Fruit fly (Drosophila melanogaster) whole organism, embryonic: ENCODE results near the gene Gs2.

Source experiments
- CG10274 ChIP-seq: fragments of 200-800 bp; sonication (Bioruptor generic); optimal IDR thresholded peaks from 3 replicates; lab custom pipeline; 2017; ENCODE audit warnings: missing biosample characterization, mild to moderate bottlenecking, missing genetic modification characterization
- CG10654 ChIP-seq: fragments of 200-800 bp; sonication (Bioruptor generic); optimal IDR thresholded peaks from 2 replicates; lab custom pipeline; 2016; ENCODE audit warnings: missing biosample characterization, missing genetic modification characterization
- CG11504 ChIP-seq: fragments of 200-800 bp; sonication (Bioruptor generic); optimal IDR thresholded peaks from 3 replicates; lab custom pipeline; 2019; ENCODE audit warnings: missing biosample characterization, mild to moderate bottlenecking, missing genetic modification characterization, moderate library complexity
- CG15269 ChIP-seq: fragments of 200-800 bp; sonication (Bioruptor generic); optimal IDR thresholded peaks from 2 replicates; lab custom pipeline; 2018; ENCODE audit warnings: missing biosample characterization, mild to moderate bottlenecking, missing genetic modification characterization, moderate library complexity
- CG1603 ChIP-seq: fragments of 200-800 bp; sonication (Bioruptor generic); optimal IDR thresholded peaks from 2 replicates; lab custom pipeline; 2019; ENCODE audit warnings: missing biosample characterization, mild to moderate bottlenecking, missing genetic modification characterization, moderate library complexity
- CG17359 ChIP-seq: fragments of 200-800 bp; sonication (Bioruptor generic); optimal IDR thresholded peaks from 3 replicates; lab custom pipeline; 2018; ENCODE audit warnings: missing biosample characterization, mild to moderate bottlenecking, missing genetic modification characterization, moderate library complexity
- CG17361 ChIP-seq: fragments of 200-800 bp; sonication (Bioruptor generic); IDR thresholded peaks from 3 replicates; pipeline ENCODE4 v1.3.6; 2022; ENCODE audit warnings: missing biosample characterization, missing genetic modification characterization
- CG17612 ChIP-seq: fragments of 200-800 bp; sonication (Bioruptor generic); IDR thresholded peaks from 2 replicates; pipeline ENCODE4 v1.3.6; 2022; ENCODE audit warnings: missing biosample characterization, missing genetic modification characterization
- CG18619 ChIP-seq: fragments of 200-800 bp; sonication (Bioruptor generic); optimal IDR thresholded peaks from 3 replicates; lab custom pipeline; 2017; ENCODE audit warnings: missing biosample characterization, mild to moderate bottlenecking, missing genetic modification characterization
- CG2116 ChIP-seq: fragments of 200-800 bp; sonication (Bioruptor generic); optimal IDR thresholded peaks from 3 replicates; lab custom pipeline; 2018; ENCODE audit warnings: missing biosample characterization, mild to moderate bottlenecking, missing genetic modification characterization
- CG2875 ChIP-seq: fragments of 200-800 bp; sonication (Bioruptor generic); optimal IDR thresholded peaks from 2 replicates; lab custom pipeline; 2017; ENCODE audit warnings: missing biosample characterization, mild to moderate bottlenecking, missing genetic modification characterization, missing genetic modification reagents
- CG3163 ChIP-seq: fragments of 200-800 bp; sonication (Bioruptor generic); optimal IDR thresholded peaks from 3 replicates; lab custom pipeline; 2016; ENCODE audit warnings: missing biosample characterization, missing genetic modification characterization
- CG3726 ChIP-seq: fragments of 200-800 bp; sonication (Bioruptor generic); IDR thresholded peaks from 3 replicates; pipeline ENCODE4, ENCODE4 v1.3.6; 2022; ENCODE audit warnings: missing biosample characterization, missing genetic modification characterization
- CG3995 ChIP-seq: fragments of 200-800 bp; sonication (Bioruptor generic); optimal IDR thresholded peaks from 3 replicates; lab custom pipeline; 2016; ENCODE audit warnings: missing biosample characterization, missing genetic modification characterization
- CG43689 ChIP-seq: fragments of 200-800 bp; sonication (Bioruptor generic); IDR thresholded peaks from 2 replicates; pipeline ENCODE4 v1.3.6; 2022; ENCODE audit warnings: missing biosample characterization, missing genetic modification characterization
- CG4424 ChIP-seq: fragments of 200-800 bp; sonication (Bioruptor generic); optimal IDR thresholded peaks from 3 replicates; lab custom pipeline; 2016; ENCODE audit warnings: missing biosample characterization, missing genetic modification characterization
- CG4820 ChIP-seq: fragments of 200-800 bp; sonication (Bioruptor generic); optimal IDR thresholded peaks from 3 replicates; lab custom pipeline; 2016; ENCODE audit warnings: missing biosample characterization, missing genetic modification characterization
- CG5953 ChIP-seq: fragments of 200-800 bp; sonication (Bioruptor generic); IDR thresholded peaks from 2 replicates; pipeline ENCODE4 v1.3.6; 2022; ENCODE audit warnings: missing biosample characterization, missing genetic modification characterization
- CG6272 ChIP-seq: fragments of 200-800 bp; sonication (Bioruptor generic); IDR thresholded peaks from 2 replicates; pipeline ENCODE4 v1.3.6; 2022; ENCODE audit warnings: missing biosample characterization, missing genetic modification characterization
- CG6654 ChIP-seq: fragments of 200-800 bp; sonication (Bioruptor generic); optimal IDR thresholded peaks from 2 replicates; lab custom pipeline; 2017; ENCODE audit warnings: missing biosample characterization, mild to moderate bottlenecking, missing genetic modification characterization
- CHES-1-like ChIP-seq: fragments of 200-800 bp; sonication (Bioruptor generic); optimal IDR thresholded peaks from 2 replicates; lab custom pipeline; 2016; ENCODE audit warnings: missing biosample characterization, missing genetic modification characterization
- Doc2 ChIP-seq: fragments of 200-800 bp; sonication (Bioruptor generic); IDR thresholded peaks from 2 replicates; pipeline ENCODE4 v1.3.6; 2022; ENCODE audit warnings: missing biosample characterization, missing genetic modification characterization
- Drgx ChIP-seq: fragments of 200-800 bp; sonication (Bioruptor generic); IDR thresholded peaks from 2 replicates; pipeline ENCODE4 v1.3.6; 2022; ENCODE audit warnings: missing biosample characterization, missing genetic modification characterization
- Elba2 ChIP-seq: fragments of 200-800 bp; sonication (Bioruptor generic); optimal IDR thresholded peaks from 3 replicates; lab custom pipeline; 2016; ENCODE audit warnings: missing biosample characterization, missing genetic modification characterization
- Gug ChIP-seq: fragments of 200-800 bp; sonication (Bioruptor generic); IDR thresholded peaks from 4 replicates; pipeline ENCODE4 v1.3.6; 2022; ENCODE audit warnings: missing biosample characterization, missing genetic modification characterization
- H2.0 ChIP-seq: fragments of 200-800 bp; sonication (Bioruptor generic); IDR thresholded peaks from 2 replicates; pipeline ENCODE4 v1.3.6; 2022; ENCODE audit warnings: missing biosample characterization, missing genetic modification characterization
- HLHmδ ChIP-seq: fragments of 200-800 bp; sonication (Bioruptor generic); optimal IDR thresholded peaks from 2 replicates; lab custom pipeline; 2018; ENCODE audit warnings: missing biosample characterization, mild to moderate bottlenecking, missing genetic modification characterization, moderate library complexity
- Hand ChIP-seq: fragments of 200-800 bp; sonication (Bioruptor generic); optimal IDR thresholded peaks from 2 replicates; lab custom pipeline; 2017; ENCODE audit warnings: mild to moderate bottlenecking, missing biosample characterization, missing genetic modification reagents, missing genetic modification characterization
- Hsf ChIP-seq: fragments of 200-800 bp; sonication (Bioruptor generic); optimal IDR thresholded peaks from 3 replicates; lab custom pipeline; 2016; ENCODE audit warnings: missing biosample characterization, missing genetic modification characterization
- Opbp ChIP-seq: fragments of 200-800 bp; sonication (Bioruptor generic); IDR thresholded peaks from 3 replicates; pipeline ENCODE4 v1.3.6; 2022; ENCODE audit warnings: missing biosample characterization, missing genetic modification characterization; ENCODE audit not compliant: partially characterized antibody
- Scr ChIP-seq: fragments of 200-800 bp; sonication (Bioruptor generic); IDR thresholded peaks from 2 replicates; pipeline ENCODE4 v1.3.6; 2022; ENCODE audit warnings: missing biosample characterization, missing genetic modification characterization; ENCODE audit not compliant: partially characterized antibody
- Sox100B ChIP-seq: fragments of 200-800 bp; sonication (Bioruptor generic); optimal IDR thresholded peaks from 3 replicates; lab custom pipeline; 2018; ENCODE audit warnings: missing biosample characterization, mild to moderate bottlenecking, missing genetic modification characterization
- chm ChIP-seq: fragments of 200-800 bp; sonication (Bioruptor generic); IDR thresholded peaks from 2 replicates; pipeline ENCODE4 v1.3.6; 2022; ENCODE audit warnings: missing biosample characterization, missing genetic modification characterization
- chn ChIP-seq: fragments of 200-800 bp; sonication (Bioruptor generic); optimal IDR thresholded peaks from 2 replicates; lab custom pipeline; 2016; ENCODE audit warnings: missing biosample characterization, missing genetic modification characterization
- corto ChIP-seq: fragments of 200-800 bp; sonication (Bioruptor generic); optimal IDR thresholded peaks from 2 replicates; lab custom pipeline; 2016; ENCODE audit warnings: missing biosample characterization, mild to moderate bottlenecking, missing genetic modification characterization, moderate library complexity
- dmrt99B ChIP-seq: fragments of 200-800 bp; sonication (Bioruptor generic); optimal IDR thresholded peaks from 2 replicates; lab custom pipeline; 2018; ENCODE audit warnings: missing biosample characterization, mild to moderate bottlenecking, missing genetic modification characterization, moderate library complexity
- eve ChIP-seq, 2 experiments: fragments of >200 bp; optimal IDR thresholded peaks; 2 replicates each; lab custom pipeline; 2017; ENCODE audit warnings: missing biosample characterization in 2 of 2, missing genetic modification characterization in 2 of 2
- fd64A ChIP-seq: fragments of 200-800 bp; sonication (Bioruptor generic); optimal IDR thresholded peaks from 3 replicates; lab custom pipeline; 2018; ENCODE audit warnings: missing biosample characterization, mild to moderate bottlenecking, missing genetic modification characterization
- gro ChIP-seq: fragments of 200-800 bp; sonication (Bioruptor generic); optimal IDR thresholded peaks from 2 replicates; lab custom pipeline; 2016; ENCODE audit warnings: missing biosample characterization, missing genetic modification characterization
- jumu ChIP-seq: fragments of 200-800 bp; sonication (Bioruptor generic); optimal IDR thresholded peaks from 3 replicates; lab custom pipeline; 2016; ENCODE audit warnings: missing biosample characterization, missing genetic modification characterization
- lab ChIP-seq: fragments of 200-800 bp; sonication (Bioruptor generic); optimal IDR thresholded peaks from 3 replicates; lab custom pipeline; 2017; ENCODE audit warnings: missing biosample characterization, missing genetic modification characterization, mild to moderate bottlenecking, moderate library complexity, missing genetic modification reagents
- lbe ChIP-seq: fragments of 200-800 bp; sonication (Bioruptor generic); optimal IDR thresholded peaks from 2 replicates; lab custom pipeline; 2016; ENCODE audit warnings: missing biosample characterization, mild to moderate bottlenecking, missing genetic modification characterization
- oc ChIP-seq: fragments of 200-800 bp; sonication (Bioruptor generic); optimal IDR thresholded peaks from 2 replicates; lab custom pipeline; 2018; ENCODE audit warnings: missing biosample characterization, mild to moderate bottlenecking, missing genetic modification characterization, moderate library complexity
- pho ChIP-seq: fragments of 200-800 bp; sonication (Bioruptor generic); optimal IDR thresholded peaks from 2 replicates; lab custom pipeline; 2016; ENCODE audit warnings: missing biosample characterization, missing genetic modification characterization
- psq ChIP-seq: fragments of 200-800 bp; sonication (Bioruptor generic); optimal IDR thresholded peaks from 2 replicates; lab custom pipeline; 2017; ENCODE audit warnings: missing biosample characterization, missing genetic modification characterization
- sima ChIP-seq: fragments of 200-800 bp; sonication (Bioruptor generic); optimal IDR thresholded peaks from 2 replicates; lab custom pipeline; 2016; ENCODE audit warnings: missing biosample characterization, missing genetic modification characterization
- slbo ChIP-seq: fragments of 200-800 bp; sonication (Bioruptor generic); IDR thresholded peaks from 2 replicates; pipeline ENCODE4 v1.3.6; 2022; ENCODE audit warnings: missing biosample characterization, missing genetic modification characterization
- sna ChIP-seq: fragments of 200-800 bp; sonication (Bioruptor generic); IDR thresholded peaks from 2 replicates; pipeline ENCODE4 v1.3.6; 2022; ENCODE audit warnings: missing biosample characterization, missing genetic modification characterization; ENCODE audit not compliant: partially characterized antibody
- ssp ChIP-seq: fragments of 200-800 bp; sonication (Bioruptor generic); IDR thresholded peaks from 2 replicates; pipeline ENCODE4 v1.3.6; 2022; ENCODE audit warnings: missing biosample characterization, missing genetic modification characterization
- stc ChIP-seq: fragments of 200-800 bp; sonication (Bioruptor generic); IDR thresholded peaks from 2 replicates; pipeline ENCODE4 v1.3.6; 2022; ENCODE audit warnings: missing biosample characterization, missing genetic modification characterization
- sug ChIP-seq: fragments of 200-800 bp; optimal IDR thresholded peaks from 2 replicates; lab custom pipeline; 2019; ENCODE audit warnings: missing biosample characterization, mild to moderate bottlenecking, missing genetic modification characterization, moderate library complexity
- tx ChIP-seq: fragments of 200-800 bp; sonication (Bioruptor generic); optimal IDR thresholded peaks from 2 replicates; lab custom pipeline; 2016; ENCODE audit warnings: missing biosample characterization, missing genetic modification characterization

Gs2 gene

DNA sequence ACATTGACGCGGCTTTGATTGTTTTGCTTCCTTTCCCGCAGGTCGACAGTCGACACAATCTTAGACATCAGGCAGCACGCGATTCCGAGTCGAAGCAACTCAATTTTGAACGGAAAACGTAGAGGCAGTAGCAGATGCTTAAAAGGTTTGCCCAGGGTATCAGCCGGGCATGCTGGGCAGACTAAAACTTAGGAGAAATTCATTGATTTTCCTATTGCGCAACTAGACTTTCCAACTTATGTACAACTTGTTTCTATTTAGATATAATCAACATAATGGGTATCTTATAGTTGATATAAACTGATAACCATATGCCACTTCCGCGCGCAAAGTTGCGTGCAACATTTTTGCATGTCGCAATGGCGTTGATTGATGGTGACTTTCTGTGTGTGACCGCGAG, 44.1 kb downstream of the Gs2 start (continued):
- TF ChIP-seq lbe, result no peak
- no peak for TF ChIP-seq Drgx (GFP tag; lab: Robert Waterston, UW)
- TF ChIP-seq CG17361 (GFP tag; lab: Robert Waterston, UW), result no peak
- no peak for TF ChIP-seq CG6272
- TF ChIP-seq stc, result no peak
- TF ChIP-seq eve (GFP tag; optimal IDR thresholded peaks at IDR 0.05; lab: Kevin White, UChicago), result no peak
- TF ChIP-seq CG3995 (GFP tag; lab: Kevin White, UChicago), result no peak
- TF ChIP-seq jumu (GFP tag; lab: Kevin White, UChicago), result no peak
- no peak for TF ChIP-seq fd64A (GFP tag; lab: Kevin White, UChicago)
- no peak; the same call in 3 of the 4 replicates for TF ChIP-seq Gug (GFP tag; lab: Robert Waterston, UW)
- no peak for TF ChIP-seq CG17612 (GFP tag; lab: Robert Waterston, UW)
- no peak for TF ChIP-seq HLHmδ
- TF ChIP-seq CG5953, result no peak
- no peak for TF ChIP-seq Doc2 (GFP tag; lab: Robert Waterston, UW)
- TF ChIP-seq Opbp (GFP tag; lab: Robert Waterston, UW), result no peak
- TF ChIP-seq CG10274 (GFP tag; lab: Kevin White, UChicago), result no peak
- TF ChIP-seq CG3163 (GFP tag; lab: Kevin White, UChicago), result no peak
- no peak for TF ChIP-seq CG18619 (GFP tag; lab: Kevin White, UChicago)
- TF ChIP-seq Hsf (GFP tag; lab: Kevin White, UChicago), result no peak
- TF ChIP-seq lab (GFP tag; lab: Kevin White, UChicago), result peak; percentile 28
- TF ChIP-seq CG4424 (GFP tag; lab: Kevin White, UChicago), result no peak
- no peak for TF ChIP-seq oc (tag; lab: Kevin White, UChicago)
- no peak for TF ChIP-seq CG10654 (GFP tag; lab: Kevin White, UChicago)
- TF ChIP-seq CG15269 (tag; lab: Kevin White, UChicago), result no peak
- no peak for TF ChIP-seq gro
- peak; percentile 42 for TF ChIP-seq dmrt99B (tag; lab: Kevin White, UChicago)
- 0 out of 2 replicates have a peak, but pooled peaks have one; percentile 10 for TF ChIP-seq ssp
- no peak for TF ChIP-seq CG2116 (GFP tag; lab: Kevin White, UChicago)
- no peak for TF ChIP-seq CG4820 (GFP tag; lab: Kevin White, UChicago)
- TF ChIP-seq CG43689, result no peak
- TF ChIP-seq CG2875, result no peak
- no peak for TF ChIP-seq CHES-1-like
- no peak for TF ChIP-seq H2.0 (GFP tag; lab: Robert Waterston, UW)
- TF ChIP-seq slbo (GFP tag; lab: Robert Waterston, UW), result peak; percentile 49
- no peak for TF ChIP-seq CG6654
- TF ChIP-seq psq, result no peak
- no peak for TF ChIP-seq Scr (GFP tag; lab: Robert Waterston, UW)
- no peak for TF ChIP-seq Sox100B (GFP tag; lab: Kevin White, UChicago)
- peak; percentile 32 for TF ChIP-seq CG1603 (tag; lab: Kevin White, UChicago)
- no peak for TF ChIP-seq Elba2 (GFP tag; lab: Kevin White, UChicago)
- no peak for TF ChIP-seq sug (tag; lab: Kevin White, UChicago)
- TF ChIP-seq chm, result no peak
- no peak for TF ChIP-seq Hand (GFP tag; lab: Kevin White, UChicago)
- TF ChIP-seq corto, result no peak
- TF ChIP-seq sna (GFP tag; lab: Robert Waterston, UW), result no peak
- TF ChIP-seq CG3726 (GFP tag; lab: Robert Waterston, UW), result no peak
- peak; percentile 46 for TF ChIP-seq CG11504 (tag; lab: Kevin White, UChicago)
- no peak for TF ChIP-seq tx (GFP tag; lab: Kevin White, UChicago)
- no peak for TF ChIP-seq sima (GFP tag; lab: Kevin White, UChicago)
- peak; percentile 27 for TF ChIP-seq CG17359 (tag; lab: Kevin White, UChicago)
- no peak for TF ChIP-seq chn (GFP tag; lab: Kevin White, UChicago)
- TF ChIP-seq pho, result no peak
